Fruit fly (Drosophila melanogaster): ENCODE measurements around the gene CG45263.

DNA sequence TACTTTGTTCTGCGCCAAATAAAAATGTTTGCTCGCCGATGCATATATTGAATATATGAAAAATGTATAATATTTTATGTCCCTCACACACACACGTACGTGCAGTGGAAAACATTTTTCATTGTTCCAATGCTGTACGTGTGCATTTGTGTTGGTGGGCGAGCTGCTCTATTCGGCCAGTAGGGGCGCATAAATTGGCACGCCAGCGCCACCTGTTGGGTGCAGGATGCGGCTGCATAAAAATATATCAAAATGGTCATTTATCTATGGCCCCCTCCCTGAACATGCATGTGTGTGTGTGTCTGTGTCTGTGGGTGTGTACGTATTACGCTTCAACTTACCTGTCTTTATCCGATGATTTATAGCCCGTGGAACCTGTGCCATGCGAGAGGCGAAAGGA lies 87.8 kb downstream of the CG45263 start:
- no peak for TF ChIP-seq zfh2 (GFP tag; optimal IDR thresholded peaks at IDR 0.05)
- no peak for TF ChIP-seq CG5180 (GFP tag; optimal IDR thresholded peaks at IDR 0.05)
- TF ChIP-seq Vsx1 (GFP tag; optimal IDR thresholded peaks at IDR 0.05): no peak

Data from whole organism, embryonic.